Fruit fly (Drosophila melanogaster) whole organism, embryonic: ENCODE data around the gene CG5096.

Experiments
- Asciz ChIP-seq: fragments of 200-800 bp; sonication (Bioruptor generic); optimal IDR thresholded peaks from 2 replicates; lab custom pipeline; 2017; ENCODE audit warnings: missing biosample characterization, mild to moderate bottlenecking, missing genetic modification characterization, missing genetic modification reagents
- Bgb ChIP-seq: fragments of 200-800 bp; sonication (Bioruptor generic); IDR thresholded peaks from 2 replicates; pipeline ENCODE4 v1.3.6; 2022; ENCODE audit warnings: missing biosample characterization, missing genetic modification characterization; ENCODE audit not compliant: partially characterized antibody
- BtbVII ChIP-seq: fragments of 200-800 bp; sonication (Bioruptor generic); optimal IDR thresholded peaks from 3 replicates; lab custom pipeline; 2017; ENCODE audit warnings: missing biosample characterization, mild to moderate bottlenecking, missing genetic modification characterization
- C15 ChIP-seq: fragments of 200-800 bp; sonication (Bioruptor generic); IDR thresholded peaks from 3 replicates; pipeline ENCODE4 v1.3.6; 2022; ENCODE audit warnings: missing biosample characterization, missing genetic modification characterization
- CG1024 ChIP-seq: fragments of 200-800 bp; sonication (Bioruptor generic); IDR thresholded peaks from 2 replicates; pipeline ENCODE4 v1.3.6; 2022; ENCODE audit warnings: missing biosample characterization, missing genetic modification characterization
- CG12071 ChIP-seq: fragments of 200-800 bp; sonication (Bioruptor generic); optimal IDR thresholded peaks from 3 replicates; lab custom pipeline; 2018; ENCODE audit warnings: missing biosample characterization, mild to moderate bottlenecking, missing genetic modification characterization
- CG12104 ChIP-seq: fragments of 200-800 bp; sonication (Bioruptor generic); optimal IDR thresholded peaks from 3 replicates; lab custom pipeline; 2016; ENCODE audit warnings: missing biosample characterization, missing genetic modification characterization
- CG12299 ChIP-seq: fragments of 200-800 bp; sonication (Bioruptor generic); optimal IDR thresholded peaks from 2 replicates; lab custom pipeline; 2018; ENCODE audit warnings: missing biosample characterization, mild to moderate bottlenecking, missing genetic modification characterization
- CG13296 ChIP-seq: fragments of 200-800 bp; sonication (Bioruptor generic); optimal IDR thresholded peaks from 3 replicates; lab custom pipeline; 2018; ENCODE audit warnings: missing biosample characterization, mild to moderate bottlenecking, missing genetic modification characterization
- CG13624 ChIP-seq: fragments of 200-800 bp; sonication (Bioruptor generic); optimal IDR thresholded peaks from 2 replicates; lab custom pipeline; 2016; ENCODE audit warnings: missing biosample characterization, missing genetic modification characterization
- CG16863 ChIP-seq: fragments of 200-800 bp; sonication (Bioruptor generic); optimal IDR thresholded peaks from 3 replicates; lab custom pipeline; 2016; ENCODE audit warnings: missing biosample characterization, missing genetic modification characterization
- CG1792 ChIP-seq: fragments of 200-800 bp; sonication (Bioruptor generic); optimal IDR thresholded peaks from 2 replicates; lab custom pipeline; 2016; ENCODE audit warnings: missing biosample characterization, missing genetic modification characterization
- CG1832 ChIP-seq: fragments of 200-800 bp; sonication (Bioruptor generic); optimal IDR thresholded peaks from 2 replicates; lab custom pipeline; 2017; ENCODE audit warnings: missing biosample characterization, mild to moderate bottlenecking, missing genetic modification characterization, inconsistent platforms
- CG18764 ChIP-seq: fragments of 200-800 bp; sonication (Bioruptor generic); optimal IDR thresholded peaks from 3 replicates; lab custom pipeline; 2016; ENCODE audit warnings: missing biosample characterization, missing genetic modification characterization
- CG2120 ChIP-seq: fragments of 200-800 bp; sonication (Bioruptor generic); optimal IDR thresholded peaks from 3 replicates; lab custom pipeline; 2016; ENCODE audit warnings: missing biosample characterization, missing genetic modification characterization
- CG2889 ChIP-seq: fragments of 200-800 bp; sonication (Bioruptor generic); IDR thresholded peaks from 3 replicates; pipeline ENCODE4 v1.3.6; 2022; ENCODE audit warnings: missing biosample characterization, missing genetic modification characterization
- CG3065 ChIP-seq: fragments of 200-800 bp; sonication (Bioruptor generic); optimal IDR thresholded peaks from 2 replicates; lab custom pipeline; 2016; ENCODE audit warnings: missing biosample characterization, missing genetic modification characterization
- CG31388 ChIP-seq: fragments of 200-800 bp; sonication (Bioruptor generic); optimal IDR thresholded peaks from 2 replicates; lab custom pipeline; 2016; ENCODE audit warnings: missing biosample characterization, missing genetic modification characterization
- CG32772 ChIP-seq: fragments of 200-800 bp; sonication (Bioruptor generic); IDR thresholded peaks from 2 replicates; pipeline ENCODE4 v1.3.6; 2022; ENCODE audit warnings: missing biosample characterization, missing genetic modification characterization
- CG3407 ChIP-seq: fragments of 200-800 bp; sonication (Bioruptor generic); optimal IDR thresholded peaks from 2 replicates; lab custom pipeline; 2018; ENCODE audit warnings: missing biosample characterization, mild to moderate bottlenecking, missing genetic modification characterization
- CG4360 ChIP-seq: fragments of 200-800 bp; sonication (Bioruptor generic); IDR thresholded peaks from 2 replicates; pipeline ENCODE4 v1.3.6; 2022; ENCODE audit warnings: missing biosample characterization, missing genetic modification characterization
- CG5180 ChIP-seq: fragments of 200-800 bp; sonication (Bioruptor generic); optimal IDR thresholded peaks from 3 replicates; lab custom pipeline; 2017; ENCODE audit warnings: missing biosample characterization, missing genetic modification characterization, mild to moderate bottlenecking, moderate library complexity, missing genetic modification reagents
- CG6683 ChIP-seq: fragments of 200-800 bp; sonication (Bioruptor generic); optimal IDR thresholded peaks from 2 replicates; lab custom pipeline; 2017; ENCODE audit warnings: missing biosample characterization, mild to moderate bottlenecking, missing genetic modification characterization, missing genetic modification reagents
- CG6791 ChIP-seq: fragments of 200-800 bp; sonication (Bioruptor generic); IDR thresholded peaks from 3 replicates; pipeline ENCODE4 v1.3.6; 2022; ENCODE audit warnings: missing biosample characterization, missing genetic modification characterization; ENCODE audit not compliant: partially characterized antibody
- CG8359 ChIP-seq: fragments of 200-800 bp; sonication (Bioruptor generic); optimal IDR thresholded peaks from 2 replicates; lab custom pipeline; 2017; ENCODE audit warnings: missing biosample characterization, mild to moderate bottlenecking, missing genetic modification characterization, borderline replicate concordance
- CTCF ChIP-seq: fragments of 200-800 bp; sonication (Bioruptor generic); optimal IDR thresholded peaks from 2 replicates; lab custom pipeline; 2017; ENCODE audit warnings: missing biosample characterization, mild to moderate bottlenecking, missing genetic modification characterization, moderate library complexity
- CkIIα-i1 ChIP-seq: fragments of 200-800 bp; sonication (Bioruptor generic); IDR thresholded peaks from 2 replicates; pipeline ENCODE4 v1.3.6; 2022; ENCODE audit warnings: missing biosample characterization, missing genetic modification characterization
- Dp ChIP-seq: fragments of 200-800 bp; sonication (Bioruptor generic); optimal IDR thresholded peaks from 2 replicates; lab custom pipeline; 2018; ENCODE audit warnings: missing biosample characterization, mild to moderate bottlenecking, missing genetic modification characterization, moderate library complexity
- Ets65A ChIP-seq: fragments of 200-800 bp; sonication (Bioruptor generic); peaks from one replicate; lab custom pipeline; 2016; ENCODE audit warnings: missing biosample characterization, missing genetic modification characterization
- Ets97D ChIP-seq: fragments of 200-800 bp; sonication (Bioruptor generic); optimal IDR thresholded peaks from 3 replicates; lab custom pipeline; 2016; ENCODE audit warnings: missing biosample characterization, missing genetic modification characterization
- H15 ChIP-seq: fragments of 200-800 bp; sonication (Bioruptor generic); IDR thresholded peaks from 3 replicates; pipeline ENCODE4 v1.3.6; 2022; ENCODE audit warnings: missing biosample characterization, missing genetic modification characterization
- Hand ChIP-seq: fragments of 200-800 bp; sonication (Bioruptor generic); optimal IDR thresholded peaks from 2 replicates; lab custom pipeline; 2017; ENCODE audit warnings: mild to moderate bottlenecking, missing biosample characterization, missing genetic modification reagents, missing genetic modification characterization
- Hmx ChIP-seq: fragments of 200-800 bp; sonication (Bioruptor generic); optimal IDR thresholded peaks from 2 replicates; lab custom pipeline; 2016; ENCODE audit warnings: missing biosample characterization, missing genetic modification characterization
- Jarid2 ChIP-seq: fragments of 200-800 bp; sonication (Bioruptor generic); optimal IDR thresholded peaks from 3 replicates; lab custom pipeline; 2017; ENCODE audit warnings: mild to moderate bottlenecking, missing biosample characterization, missing genetic modification reagents, missing genetic modification characterization
- MBD-R2 ChIP-seq: fragments of 200-800 bp; sonication (Bioruptor generic); IDR thresholded peaks from 2 replicates; pipeline ENCODE4 v1.3.6; 2022; ENCODE audit warnings: missing biosample characterization, missing genetic modification characterization
- NC2β ChIP-seq: fragments of 200-800 bp; sonication (Bioruptor generic); optimal IDR thresholded peaks from 2 replicates; lab custom pipeline; 2016; ENCODE audit warnings: missing biosample characterization, missing genetic modification characterization
- ap ChIP-seq: fragments of 200-800 bp; sonication (Bioruptor generic); IDR thresholded peaks from 2 replicates; pipeline ENCODE4 v1.3.6; 2022; ENCODE audit warnings: missing biosample characterization, missing genetic modification characterization
- az2 ChIP-seq: fragments of 200-800 bp; sonication (Bioruptor generic); optimal IDR thresholded peaks from 3 replicates; lab custom pipeline; 2016; ENCODE audit warnings: missing biosample characterization, missing genetic modification characterization
- cas ChIP-seq: fragments of 200-800 bp; sonication (Bioruptor generic); IDR thresholded peaks from 2 replicates; pipeline ENCODE4 v1.3.6; 2022; ENCODE audit warnings: missing biosample characterization, missing genetic modification characterization
- emc ChIP-seq: fragments of 200-800 bp; sonication (Bioruptor generic); optimal IDR thresholded peaks from 2 replicates; lab custom pipeline; 2016; ENCODE audit warnings: missing biosample characterization, missing genetic modification characterization
- fru ChIP-seq: fragments of >200 bp; optimal IDR thresholded peaks from 2 replicates; lab custom pipeline; 2017
- gt ChIP-seq: fragments of 200-800 bp; sonication (Bioruptor generic); IDR thresholded peaks from 2 replicates; pipeline ENCODE4 v1.3.6; 2022; ENCODE audit warnings: missing biosample characterization, missing genetic modification characterization
- ken ChIP-seq: fragments of 200-800 bp; sonication (Bioruptor generic); IDR thresholded peaks from 3 replicates; pipeline ENCODE4 v1.3.6; 2022; ENCODE audit warnings: missing biosample characterization, missing genetic modification characterization
- odd ChIP-seq: fragments of 200-800 bp; sonication (Bioruptor generic); optimal IDR thresholded peaks from 2 replicates; lab custom pipeline; 2017; ENCODE audit warnings: missing biosample characterization, mild to moderate bottlenecking, missing genetic modification characterization
- repo ChIP-seq: fragments of 200-800 bp; sonication (Bioruptor generic); optimal IDR thresholded peaks from 2 replicates; lab custom pipeline; 2016; ENCODE audit warnings: missing biosample characterization, missing genetic modification characterization
- schlank ChIP-seq: fragments of 200-800 bp; sonication (Bioruptor generic); optimal IDR thresholded peaks from 2 replicates; lab custom pipeline; 2018; ENCODE audit warnings: missing biosample characterization, mild to moderate bottlenecking, missing genetic modification characterization
- sens-2 ChIP-seq: fragments of 200-800 bp; sonication (Bioruptor generic); IDR thresholded peaks from 2 replicates; pipeline ENCODE4 v1.3.6; 2022; ENCODE audit warnings: missing biosample characterization, missing genetic modification characterization
- slbo ChIP-seq: fragments of 200-800 bp; sonication (Bioruptor generic); IDR thresholded peaks from 2 replicates; pipeline ENCODE4 v1.3.6; 2022; ENCODE audit warnings: missing biosample characterization, missing genetic modification characterization
- stc ChIP-seq: fragments of 200-800 bp; sonication (Bioruptor generic); IDR thresholded peaks from 2 replicates; pipeline ENCODE4 v1.3.6; 2022; ENCODE audit warnings: missing biosample characterization, missing genetic modification characterization
- tgo ChIP-seq: fragments of 200-800 bp; sonication (Bioruptor generic); IDR thresholded peaks from 3 replicates; pipeline ENCODE4 v1.3.6; 2022; ENCODE audit warnings: missing biosample characterization, missing genetic modification characterization
- trem ChIP-seq: fragments of 200-800 bp; optimal IDR thresholded peaks from 3 replicates; lab custom pipeline; 2019; ENCODE audit warnings: missing biosample characterization, mild to moderate bottlenecking, missing genetic modification characterization, moderate library complexity
- ttk ChIP-seq: fragments of 200-800 bp; sonication (Bioruptor generic); IDR thresholded peaks from 2 replicates; pipeline ENCODE4 v2.1.2; 2022; ENCODE audit warnings: missing biosample characterization, missing genetic modification characterization
- wor ChIP-seq: fragments of 200-800 bp; sonication (Bioruptor generic); IDR thresholded peaks from 2 replicates; pipeline ENCODE4 v1.3.6; 2022; ENCODE audit warnings: missing biosample characterization, missing genetic modification characterization
- zf30C ChIP-seq: fragments of 200-800 bp; sonication (Bioruptor generic); optimal IDR thresholded peaks from 3 replicates; lab custom pipeline; 2018; ENCODE audit warnings: missing biosample characterization, mild to moderate bottlenecking, missing genetic modification characterization

CG5096 gene

DNA sequence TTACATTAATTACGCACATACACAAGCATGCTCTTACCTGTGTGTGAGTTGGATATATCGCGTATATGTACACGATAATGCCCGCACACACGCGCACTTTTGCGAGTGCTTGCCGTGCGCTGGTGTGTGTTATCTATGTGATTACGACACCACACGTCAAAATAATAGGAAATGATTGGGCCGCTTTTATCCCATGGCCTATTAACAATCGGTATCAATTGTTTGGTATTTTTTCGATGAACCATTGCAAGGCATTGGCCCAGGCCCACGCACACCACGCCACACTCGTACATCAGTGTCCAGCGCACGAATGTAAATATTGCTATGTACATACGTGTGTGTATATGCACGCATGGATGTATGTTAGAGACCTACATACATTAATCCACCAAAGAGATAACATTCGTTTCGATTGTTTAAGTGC is 47.2 kb upstream of the CG5096 start (continued):
- peak; percentile 24 for TF ChIP-seq CG1792 (GFP tag; lab: Kevin White, UChicago)
- TF ChIP-seq C15 (GFP tag; lab: Robert Waterston, UW) = no peak
- no peak; the same call in 2 of the 3 replicates for TF ChIP-seq CG6791 (GFP tag; lab: Robert Waterston, UW)
- TF ChIP-seq CG31388 = no peak
- no peak for TF ChIP-seq H15 (GFP tag; lab: Robert Waterston, UW)
- TF ChIP-seq Jarid2 (GFP tag; lab: Kevin White, UChicago) = no peak
- TF ChIP-seq sens-2 = no peak
- TF ChIP-seq NC2β (GFP tag; lab: Kevin White, UChicago) = peak; percentile 55
- no peak for TF ChIP-seq CG12104
- no peak for TF ChIP-seq az2
- peak; percentile 23 for TF ChIP-seq repo (GFP tag; lab: Kevin White, UChicago)
- no peak for TF ChIP-seq fru (lab: Kevin White, UChicago)
- no peak for TF ChIP-seq Hmx (GFP tag; lab: Kevin White, UChicago)
- peak; percentile 67 for TF ChIP-seq odd (GFP tag; lab: Kevin White, UChicago)
- peak; percentile 75; the same call in 1 of the 2 replicates for TF ChIP-seq CG1024
- no peak for TF ChIP-seq CG8359
- TF ChIP-seq trem (tag; lab: Kevin White, UChicago) = peak; percentile 47
- TF ChIP-seq stc (GFP tag; lab: Robert Waterston, UW) = peak; percentile 71
- TF ChIP-seq tgo (GFP tag; lab: Robert Waterston, UW) = no peak; the same call in 2 of the 3 replicates
- peak; percentile 90 for TF ChIP-seq CG13296
- TF ChIP-seq MBD-R2 = peak; percentile 81
- TF ChIP-seq zf30C (GFP tag; lab: Kevin White, UChicago) = no peak
- peak; percentile 60 for TF ChIP-seq CG3407 (GFP tag; lab: Kevin White, UChicago)
- no peak for TF ChIP-seq CkIIα-i1 (GFP tag; lab: Robert Waterston, UW)
- TF ChIP-seq BtbVII (GFP tag; lab: Kevin White, UChicago) = peak; percentile 71
- TF ChIP-seq CG12299 (tag; lab: Kevin White, UChicago) = peak; percentile 70
- no peak for TF ChIP-seq ken (GFP tag; lab: Robert Waterston, UW)
- TF ChIP-seq Dp (GFP tag; lab: Kevin White, UChicago) = no peak
- TF ChIP-seq Hand (GFP tag; lab: Kevin White, UChicago) = peak; percentile 20
- no peak for TF ChIP-seq Ets97D
- peak; percentile 65 for TF ChIP-seq CG5180 (GFP tag; lab: Kevin White, UChicago)
- peak; percentile 69 for TF ChIP-seq Asciz
- no peak for TF ChIP-seq Ets65A (GFP tag; lab: Kevin White, UChicago)
- peak; percentile 15 for TF ChIP-seq CG16863 (GFP tag; lab: Kevin White, UChicago)
- no peak for TF ChIP-seq CG12071
- TF ChIP-seq CG32772 (GFP tag; lab: Robert Waterston, UW) = no peak
- peak; percentile 50 for TF ChIP-seq CG6683 (GFP tag; lab: Kevin White, UChicago)
- TF ChIP-seq CG13624 (GFP tag; lab: Kevin White, UChicago) = peak; percentile 68
- TF ChIP-seq CG2120 (GFP tag; lab: Kevin White, UChicago) = peak; percentile 69
- TF ChIP-seq CG3065 (GFP tag; lab: Kevin White, UChicago) = no peak
- peak; percentile 26 for TF ChIP-seq CTCF (GFP tag; lab: Kevin White, UChicago)
- TF ChIP-seq schlank = peak; percentile 69
- TF ChIP-seq wor = no peak
- TF ChIP-seq CG18764 (GFP tag; lab: Kevin White, UChicago) = no peak
- no peak for TF ChIP-seq CG1832 (GFP tag; lab: Kevin White, UChicago)
- peak; percentile 74 for TF ChIP-seq Bgb (GFP tag; lab: Robert Waterston, UW)
- TF ChIP-seq CG4360 = no peak
- TF ChIP-seq ttk (GFP tag; lab: Robert Waterston, UW) = no peak
- peak; percentile 64 for TF ChIP-seq slbo (GFP tag; lab: Robert Waterston, UW)
- no peak for TF ChIP-seq cas (GFP tag; lab: Robert Waterston, UW)
- TF ChIP-seq CG2889 (GFP tag; lab: Robert Waterston, UW) = no peak
- no peak for TF ChIP-seq gt (GFP tag; lab: Robert Waterston, UW)
- no peak for TF ChIP-seq emc (GFP tag; lab: Kevin White, UChicago)
- TF ChIP-seq ap (GFP tag; lab: Robert Waterston, UW) = no peak
